Fruit fly (Drosophila melanogaster) whole organism, larva: ENCODE data around the gene Epg5.

Experiments used
- noc ChIP-seq: fragments of 200-800 bp; sonication (Bioruptor generic); optimal IDR thresholded peaks from 3 replicates; lab custom pipeline; 2019; ENCODE audit warnings: missing biosample characterization, mild to moderate bottlenecking, missing genetic modification characterization, moderate library complexity

Epg5 gene

dm6 chr3R:18719767-18720341 is 38.8 kb downstream of the Epg5 start:
- peak; percentile 45 for TF ChIP-seq noc (tag; lab: Kevin White, UChicago)

dm6 chr3R:18707492-18707891 is 51.2 kb downstream of the Epg5 start:
- no peak for TF ChIP-seq noc (tag; lab: Kevin White, UChicago)

dm6 chr3R:18706289-18706688 is 52.4 kb downstream of the Epg5 start:
- no peak for TF ChIP-seq noc (tag; lab: Kevin White, UChicago)

- TF ChIP-seq noc (tag; lab: Kevin White, UChicago), result no peak
Measured at dm6 chr3R:18705150-18705549, 53.5 kb downstream of the Epg5 start, which contains the start of the genes ChAT and VAChT. Gene ChAT (plus strand): TSS chr3R:18705501. Gene VAChT (plus strand): TSS chr3R:18705501.

- TF ChIP-seq noc (tag; lab: Kevin White, UChicago), result no peak
Measured at dm6 chr3R:18703514-18703913, 55.2 kb downstream of the Epg5 start.
